Worm (Caenorhabditis elegans): Measurements from ENCODE around the gene C03C10.5.

C03C10.5 gene

DNA sequence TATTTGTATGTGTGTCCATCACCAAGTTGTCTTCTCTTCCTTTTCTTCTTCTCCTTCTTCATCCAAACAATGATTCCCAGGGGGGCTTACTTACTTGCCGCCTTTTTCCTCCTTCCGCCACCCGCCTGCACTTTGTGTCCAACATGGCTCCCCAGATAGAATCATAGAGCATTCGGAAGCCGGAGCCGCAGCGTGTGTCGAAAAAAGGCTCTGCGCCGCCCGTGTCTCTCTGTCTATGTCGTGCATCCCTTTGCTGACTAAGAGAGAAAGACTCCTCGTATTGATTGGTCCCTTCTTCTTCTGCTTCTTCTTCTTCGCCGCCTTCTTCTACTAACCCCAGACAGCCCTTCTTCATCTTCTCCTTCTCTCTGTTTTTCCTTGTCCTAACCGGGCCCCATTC lies 28.2 kb downstream of the C03C10.5 start:
- TF ChIP-seq lin-15B (tag; optimal IDR thresholded peaks at IDR 0.05) (peak; percentile 51), jun-1 (tag; optimal IDR thresholded peaks at IDR 0.05) (no peak), lin-39 (tag; optimal IDR thresholded peaks at IDR 0.05) (peak; percentile 30), hmg-11 (tag; optimal IDR thresholded peaks at IDR 0.05) (peak; percentile 28), nfya-1 (tag; optimal IDR thresholded peaks at IDR 0.05; ENCODE audit: insufficient read depth) (peak; percentile 66), unc-62 (GFP tag; optimal IDR thresholded peaks at IDR 0.05) (peak; percentile 19), elt-3 (tag; optimal IDR thresholded peaks at IDR 0.05) (no peak), skn-1 (tag; optimal IDR thresholded peaks at IDR 0.05) (no peak), tbx-2 (tag; optimal IDR thresholded peaks at IDR 0.05) (peak; percentile 32)

DNA sequence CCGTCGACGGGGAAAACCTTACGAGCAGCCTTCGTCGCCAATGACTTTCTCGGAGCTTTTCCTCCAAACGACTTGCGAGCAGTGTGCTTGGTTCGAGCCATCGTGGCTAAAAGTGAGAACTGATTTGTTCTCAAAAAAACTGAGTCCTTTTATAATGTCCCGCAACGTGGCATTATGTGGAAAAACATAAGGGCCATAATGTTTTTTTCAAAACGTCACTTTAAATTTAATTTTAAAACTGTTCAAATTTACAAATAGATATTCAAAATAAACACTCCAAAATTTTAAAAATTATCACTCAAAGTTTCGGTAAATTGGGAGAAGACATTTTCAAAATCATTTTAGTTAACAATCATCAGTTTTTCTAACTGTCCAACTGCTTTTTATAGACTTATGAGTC lies 31.9 kb downstream of the C03C10.5 start, which contains the start of gene his-70:
Gene his-70, minus strand, starts transcription at position 101 of the 400 bp plus-strand sequence.
- TF ChIP-seq nhr-237 (tag; optimal IDR thresholded peaks at IDR 0.05): no peak
- no peak for TF ChIP-seq nhr-67 (tag; optimal IDR thresholded peaks at IDR 0.05)
- no peak for TF ChIP-seq elt-1 (tag; optimal IDR thresholded peaks at IDR 0.05)
- no peak for TF ChIP-seq aly-2 (tag; optimal IDR thresholded peaks at IDR 0.05)
- no peak for TF ChIP-seq mdl-1 (tag; optimal IDR thresholded peaks at IDR 0.05)
- no peak for TF ChIP-seq lsy-12 (tag; optimal IDR thresholded peaks at IDR 0.05)
- TF ChIP-seq mml-1 (tag; optimal IDR thresholded peaks at IDR 0.05): no peak
- TF ChIP-seq sea-2 (GFP tag; optimal IDR thresholded peaks at IDR 0.05): no peak
- TF ChIP-seq nhr-77 (tag; optimal IDR thresholded peaks at IDR 0.05): no peak
- no peak for TF ChIP-seq nfya-1 (tag; optimal IDR thresholded peaks at IDR 0.05; ENCODE audit: insufficient read depth)
- no peak for TF ChIP-seq ceh-82 (tag; optimal IDR thresholded peaks at IDR 0.05)
- TF ChIP-seq unc-39 (tag; optimal IDR thresholded peaks at IDR 0.05): no peak
- no peak for TF ChIP-seq fkh-10 (GFP tag; optimal IDR thresholded peaks at IDR 0.05)

DNA sequence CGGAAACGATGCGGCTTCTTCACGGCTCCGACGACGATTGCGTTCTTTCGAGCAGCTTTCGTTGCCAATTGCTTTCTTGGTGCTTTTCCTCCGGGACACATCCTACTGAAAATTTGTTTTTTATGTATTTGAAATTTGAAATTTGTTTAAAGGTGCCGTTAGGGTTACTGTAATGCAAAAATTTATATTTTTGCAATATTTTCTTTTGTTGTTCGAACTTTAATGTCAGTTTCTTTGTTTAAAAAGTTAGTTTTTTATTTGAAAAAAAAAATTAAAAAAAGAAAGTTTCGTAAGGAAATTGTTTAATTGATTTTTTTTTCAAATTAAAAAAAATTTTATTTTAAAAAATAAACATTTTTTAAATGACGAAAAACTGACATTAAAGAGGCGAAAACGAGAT lies 33.3 kb downstream of the C03C10.5 start, which contains the start of gene his-69:
Gene his-69, minus strand, starts transcription at position 101 of the 400 bp plus-strand sequence.
- TF ChIP-seq nhr-237 (tag; optimal IDR thresholded peaks at IDR 0.05) (no peak), skn-1 (tag; optimal IDR thresholded peaks at IDR 0.05) (no peak), daf-12 (tag; optimal IDR thresholded peaks at IDR 0.05) (no peak), ceh-28 (tag; optimal IDR thresholded peaks at IDR 0.05) (no peak), ama-1 (optimal IDR thresholded peaks at IDR 0.05) (no peak), lin-39 (tag; optimal IDR thresholded peaks at IDR 0.05) (no peak), fos-1 (tag; optimal IDR thresholded peaks at IDR 0.05) (no peak), lin-15B (tag; optimal IDR thresholded peaks at IDR 0.05) (no peak), sea-2 (GFP tag; optimal IDR thresholded peaks at IDR 0.05) (no peak)

DNA sequence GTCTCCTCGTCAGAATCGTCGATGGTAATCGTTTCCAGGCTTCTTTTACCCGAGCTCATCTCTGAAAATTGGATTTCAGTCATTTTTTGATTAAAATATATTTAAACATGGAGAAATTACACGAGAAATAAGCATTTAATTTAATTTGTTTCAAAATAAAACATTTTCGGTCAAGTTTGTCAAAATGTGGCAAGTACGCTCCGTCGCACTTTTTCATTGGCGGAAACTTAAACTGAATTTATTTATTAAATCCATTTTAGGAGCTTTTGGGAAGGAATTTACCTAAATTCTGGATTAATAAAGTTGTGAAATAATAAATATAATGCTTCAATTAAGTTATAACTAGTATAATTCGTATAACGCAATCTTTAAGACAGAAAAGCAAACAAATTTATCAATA lies 34.0 kb downstream of the C03C10.5 start, which contains the start of gene rcq-5:
Gene rcq-5, minus strand, starts transcription at position 83 of the 400 bp plus-strand sequence.
- TF ChIP-seq lsy-12 (tag; optimal IDR thresholded peaks at IDR 0.05) (no peak), pha-4 (tag; optimal IDR thresholded peaks at IDR 0.05) (peak; percentile 65), nfya-1 (tag; optimal IDR thresholded peaks at IDR 0.05; ENCODE audit: insufficient read depth) (peak; percentile 36), ztf-11 (tag; optimal IDR thresholded peaks at IDR 0.05) (no peak), ceh-28 (tag; optimal IDR thresholded peaks at IDR 0.05) (no peak), lin-15B (tag; optimal IDR thresholded peaks at IDR 0.05) (peak; percentile 50)

DNA sequence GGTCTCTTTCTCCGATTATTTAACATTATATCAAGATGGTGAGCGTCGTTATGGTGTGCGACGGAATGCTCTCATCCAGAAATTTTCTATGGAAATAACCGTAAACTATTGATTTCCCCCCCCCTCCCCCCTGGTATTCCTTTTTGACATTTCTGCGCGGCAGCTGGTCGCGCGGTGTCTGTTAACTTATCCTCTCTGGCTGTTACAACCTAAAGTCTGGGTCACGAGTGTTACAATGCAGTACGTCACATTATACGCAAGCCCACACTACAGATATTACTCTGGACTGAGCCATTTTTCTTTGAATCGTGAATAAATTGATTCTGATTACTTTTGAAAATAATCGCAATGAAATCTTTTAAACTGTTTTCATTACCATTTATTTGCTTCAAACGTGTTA lies 42.8 kb downstream of the C03C10.5 start:
- no peak for TF ChIP-seq nhr-25 (tag; optimal IDR thresholded peaks at IDR 0.05)
- no peak for TF ChIP-seq lin-15B (tag; optimal IDR thresholded peaks at IDR 0.05)
- TF ChIP-seq mml-1 (tag; optimal IDR thresholded peaks at IDR 0.05): no peak
- TF ChIP-seq elt-3 (tag; optimal IDR thresholded peaks at IDR 0.05): no peak
- TF ChIP-seq tbx-2 (tag; optimal IDR thresholded peaks at IDR 0.05): no peak
- no peak for TF ChIP-seq egl-5 (tag; optimal IDR thresholded peaks at IDR 0.05)
- TF ChIP-seq lsy-12 (tag; optimal IDR thresholded peaks at IDR 0.05): no peak
- TF ChIP-seq nhr-11 (tag; optimal IDR thresholded peaks at IDR 0.05): no peak
- TF ChIP-seq sea-2 (GFP tag; optimal IDR thresholded peaks at IDR 0.05): no peak
- no peak for TF ChIP-seq ceh-28 (tag; optimal IDR thresholded peaks at IDR 0.05)
- TF ChIP-seq eor-1 (tag; optimal IDR thresholded peaks at IDR 0.05): no peak
- no peak for TF ChIP-seq mdl-1 (tag; optimal IDR thresholded peaks at IDR 0.05)
- no peak for TF ChIP-seq daf-12 (tag; optimal IDR thresholded peaks at IDR 0.05)
- no peak for TF ChIP-seq nhr-77 (tag; optimal IDR thresholded peaks at IDR 0.05)
- TF ChIP-seq ZK546.5 (tag; optimal IDR thresholded peaks at IDR 0.05): no peak
- no peak for TF ChIP-seq fkh-10 (GFP tag; optimal IDR thresholded peaks at IDR 0.05)

DNA sequence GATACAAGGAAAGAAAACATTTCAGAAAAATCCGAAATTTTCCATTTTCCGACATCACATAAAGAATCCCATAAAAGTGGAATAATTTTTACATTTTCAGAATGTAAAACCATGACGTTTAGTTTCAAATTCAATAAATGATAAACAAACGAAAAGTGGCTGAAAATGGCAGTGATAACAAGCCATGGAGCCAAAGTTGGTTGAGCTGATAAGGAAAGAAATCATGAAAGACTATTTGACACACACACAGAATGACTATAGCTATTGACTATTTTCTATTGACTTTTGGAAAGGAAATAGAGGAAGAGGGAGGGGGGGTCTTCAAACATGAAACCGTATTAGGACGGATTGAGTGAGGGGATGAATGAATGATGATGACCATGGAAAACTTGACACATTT lies 52.1 kb downstream of the C03C10.5 start:
- no peak for TF ChIP-seq elt-3 (tag; optimal IDR thresholded peaks at IDR 0.05)
- TF ChIP-seq egl-5 (tag; optimal IDR thresholded peaks at IDR 0.05): no peak
- TF ChIP-seq jun-1 (tag; optimal IDR thresholded peaks at IDR 0.05): peak; percentile 21
- TF ChIP-seq pqm-1 (tag; optimal IDR thresholded peaks at IDR 0.05): peak; percentile 64
- no peak for TF ChIP-seq sea-2 (GFP tag; optimal IDR thresholded peaks at IDR 0.05)
- peak; percentile 66 for TF ChIP-seq pha-4 (tag; optimal IDR thresholded peaks at IDR 0.05)
- no peak for TF ChIP-seq ztf-4 (tag; optimal IDR thresholded peaks at IDR 0.05)
- no peak for TF ChIP-seq R02D3.7 (tag; optimal IDR thresholded peaks at IDR 0.05)
- no peak for TF ChIP-seq unc-39 (tag; optimal IDR thresholded peaks at IDR 0.05)
- peak; percentile 87 for TF ChIP-seq elt-2 (tag; optimal IDR thresholded peaks at IDR 0.05)
- no peak for TF ChIP-seq zag-1 (tag; optimal IDR thresholded peaks at IDR 0.05)
- TF ChIP-seq nhr-43 (tag; optimal IDR thresholded peaks at IDR 0.05; ENCODE audit: poor library complexity, severe bottlenecking): no peak
- no peak for TF ChIP-seq skn-1 (tag; optimal IDR thresholded peaks at IDR 0.05)
- no peak for TF ChIP-seq nhr-28 (tag; optimal IDR thresholded peaks at IDR 0.05)
- no peak for TF ChIP-seq ZK546.5 (tag; optimal IDR thresholded peaks at IDR 0.05)

Data from whole organism, L3 larva.